Worm (Caenorhabditis elegans): Measurements from ENCODE around the gene pdfr-1.
A peak's percentile ranks its signal among the peaks of the same experiment; 100 is the strongest.

Gene pdfr-1

DNA sequence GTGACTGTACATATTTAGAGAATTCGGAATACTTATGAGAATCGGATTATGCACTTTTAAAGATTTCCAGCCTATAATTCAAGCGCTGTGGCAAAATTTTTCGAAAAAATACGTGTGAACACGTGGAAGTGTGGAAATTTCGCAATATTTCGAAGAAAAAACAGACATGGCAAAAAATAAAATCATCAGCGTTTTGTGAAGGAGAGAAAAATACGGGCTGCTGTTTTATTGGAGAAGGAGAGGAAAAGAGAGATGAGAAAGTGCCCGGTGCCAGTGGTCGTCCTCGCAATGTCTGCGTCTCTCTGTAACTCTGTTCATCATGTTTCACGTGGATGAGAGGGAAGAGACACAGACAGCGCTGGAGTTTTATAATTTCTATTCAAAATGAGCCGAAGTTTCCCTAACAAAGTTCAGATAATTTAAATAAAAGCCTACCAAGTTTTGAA lies 45.8 kb downstream of the pdfr-1 start (continued):
- TF ChIP-seq F49E8.2 (tag; optimal IDR thresholded peaks at IDR 0.05; ENCODE audit: insufficient read depth) (peak; percentile 71), ZK185.1 (tag; optimal IDR thresholded peaks at IDR 0.05; ENCODE audit: poor library complexity, severe bottlenecking) (peak; percentile 63), madf-8 (GFP tag; conservative IDR thresholded peaks at IDR 0.05) (no peak), F22D6.2 (tag; optimal IDR thresholded peaks at IDR 0.05) (no peak)

- TF ChIP-seq nfyb-1 (GFP tag; IDR thresholded peaks at IDR 0.05): 0 out of 2 replicates have a peak, but pooled peaks have one; percentile 30
- no peak for TF ChIP-seq ceh-100 (GFP tag; IDR thresholded peaks at IDR 0.05)
- TF ChIP-seq atf-7 (tag; optimal IDR thresholded peaks at IDR 0.05): peak; percentile 11
- TF ChIP-seq madf-8 (GFP tag; conservative IDR thresholded peaks at IDR 0.05): no peak
- 0 out of 2 replicates have a peak, but pooled peaks have one; percentile 16 for TF ChIP-seq Y56A3A.18 (GFP tag; IDR thresholded peaks at IDR 0.05)
- TF ChIP-seq unc-130 (GFP tag; optimal IDR thresholded peaks at IDR 0.05): no peak
- 0 out of 2 replicates have a peak, but pooled peaks have one; percentile 11 for TF ChIP-seq Y95B8A.8 (GFP tag; IDR thresholded peaks at IDR 0.05)
- no peak for TF ChIP-seq rec-8 (tag; optimal IDR thresholded peaks at IDR 0.05)
- TF ChIP-seq ama-1 (optimal IDR thresholded peaks at IDR 0.05): no peak
- peak in 1 of 2 experiments; percentile 5 for TF ChIP-seq ama-1 (GFP tag; optimal IDR thresholded peaks at IDR 0.05)
- no peak for TF ChIP-seq dpff-1 (tag; optimal IDR thresholded peaks at IDR 0.05)
Measured at ce11 chrIII:6605442-6605992, 46.4 kb downstream of the pdfr-1 start.

- TF ChIP-seq cebp-1 (GFP tag; IDR thresholded peaks at IDR 0.05) (no peak), cebp-1 (tag; optimal IDR thresholded peaks at IDR 0.05) (peak; percentile 16), Y95B8A.8 (GFP tag; IDR thresholded peaks at IDR 0.05) (no peak), madf-6 (GFP tag; IDR thresholded peaks at IDR 0.05) (peak; percentile 35; the same call in 1 of the 2 replicates), ceh-40 (GFP tag; IDR thresholded peaks at IDR 0.05) (peak; percentile 35; the same call in 1 of the 2 replicates), ekl-4 (GFP tag; IDR thresholded peaks at IDR 0.05) (no peak), dpff-1 (tag; optimal IDR thresholded peaks at IDR 0.05) (no peak), ztf-25 (GFP tag; IDR thresholded peaks at IDR 0.05) (no peak), nhr-90 (tag; optimal IDR thresholded peaks at IDR 0.05) (no peak), cebp-2 (GFP tag; IDR thresholded peaks at IDR 0.05) (no peak), mxl-1 (tag; optimal IDR thresholded peaks at IDR 0.05) (no peak), lir-1 (GFP tag; conservative IDR thresholded peaks at IDR 0.05) (no peak), ceh-58 (GFP tag; IDR thresholded peaks at IDR 0.05) (no peak), ZK185.1 (tag; optimal IDR thresholded peaks at IDR 0.05; ENCODE audit: poor library complexity, severe bottlenecking) (no peak), ztf-3 (GFP tag; optimal IDR thresholded peaks at IDR 0.05) (no peak), efl-1 (GFP tag; optimal IDR thresholded peaks at IDR 0.05) (peak; percentile 47), let-526 (GFP tag; IDR thresholded peaks at IDR 0.05) (no peak), nhr-27 (tag; optimal IDR thresholded peaks at IDR 0.05) (no peak), him-1 (tag; optimal IDR thresholded peaks at IDR 0.05) (no peak), aptf-2 (GFP tag; conservative IDR thresholded peaks at IDR 0.05) (no peak), nhr-80 (tag; optimal IDR thresholded peaks at IDR 0.05) (peak; percentile 62), F55B11.4 (tag; optimal IDR thresholded peaks at IDR 0.05; ENCODE audit: borderline replicate concordance, insufficient read depth) (no peak), lin-54 (GFP tag; optimal IDR thresholded peaks at IDR 0.05) (no peak), zfh-2 (GFP tag; conservative IDR thresholded peaks at IDR 0.05) (no peak), ets-4 (GFP tag; optimal IDR thresholded peaks at IDR 0.05) (no peak), hmg-1.2 (GFP tag; IDR thresholded peaks at IDR 0.05) (peak; percentile 39; the same call in 1 of the 2 replicates), nfya-1 (tag; optimal IDR thresholded peaks at IDR 0.05; ENCODE audit: borderline replicate concordance, insufficient read depth) (no peak), mel-28 (tag; optimal IDR thresholded peaks at IDR 0.05; ENCODE audit: borderline replicate concordance) (no peak), repo-1 (tag; optimal IDR thresholded peaks at IDR 0.05) (no peak), hlh-26 (GFP tag; conservative IDR thresholded peaks at IDR 0.05) (no peak), C06A6.2 (GFP tag; conservative IDR thresholded peaks at IDR 0.05) (no peak), B0336.3 (GFP tag; IDR thresholded peaks at IDR 0.05) (no peak; the same call in 1 of the 2 replicates), attf-5 (GFP tag; optimal IDR thresholded peaks at IDR 0.05) (no peak), mes-4 (tag; optimal IDR thresholded peaks at IDR 0.05) (no peak)
Measured at ce11 chrIII:6604317-6604716, 47.6 kb downstream of the pdfr-1 start.

Data from whole organism, young adult.